Worm (Caenorhabditis elegans): Measurements from ENCODE around the gene Y38E10A.2.

- TF ChIP-seq W03F9.2 (tag; optimal IDR thresholded peaks at IDR 0.05) (no peak), dao-5 (tag; optimal IDR thresholded peaks at IDR 0.05) (no peak)
These were observed 23.8 kb downstream of the Y38E10A.2 start for ce11 chrII:12549613-12550012.

All from whole organism, L4/young adult.